Worm (Caenorhabditis elegans) whole organism, L3 larva: Measurements from ENCODE around the gene Y41E3.19.

ENCODE experiments used
- ZK546.5 ChIP-seq: sonication (generic microtip); optimal IDR thresholded peaks from 2 replicates; lab custom pipeline; 2017; ENCODE audit warnings: missing biosample characterization, missing genetic modification characterization
- ceh-28 ChIP-seq: fragments of 150-350 bp; optimal IDR thresholded peaks from 2 replicates; lab custom pipeline; 2014; ENCODE audit warnings: missing biosample characterization, missing genetic modification reagents, missing genetic modification characterization
- egl-5 ChIP-seq: fragments of 150-350 bp; optimal IDR thresholded peaks from 2 replicates; lab custom pipeline; 2017; ENCODE audit warnings: missing biosample characterization, missing genetic modification reagents, missing genetic modification characterization, inconsistent platforms
- nhr-76 ChIP-seq: fragments of 150-350 bp; sonication (generic microtip); optimal IDR thresholded peaks from 5 replicates; lab custom pipeline; 2014; ENCODE audit warnings: missing biosample characterization, missing genetic modification characterization
- skn-1 ChIP-seq: fragments of 150-350 bp; optimal IDR thresholded peaks from 2 replicates; lab custom pipeline; 2014; ENCODE audit warnings: missing biosample characterization, missing genetic modification characterization
- snpc-4 ChIP-seq: fragments of 150-350 bp; optimal IDR thresholded peaks from 2 replicates; lab custom pipeline; 2014; ENCODE audit warnings: missing biosample characterization, missing genetic modification characterization
- ztf-4 ChIP-seq: fragments of 150-350 bp; optimal IDR thresholded peaks from 2 replicates; lab custom pipeline; 2014; ENCODE audit warnings: missing biosample characterization, missing genetic modification characterization

DNA sequence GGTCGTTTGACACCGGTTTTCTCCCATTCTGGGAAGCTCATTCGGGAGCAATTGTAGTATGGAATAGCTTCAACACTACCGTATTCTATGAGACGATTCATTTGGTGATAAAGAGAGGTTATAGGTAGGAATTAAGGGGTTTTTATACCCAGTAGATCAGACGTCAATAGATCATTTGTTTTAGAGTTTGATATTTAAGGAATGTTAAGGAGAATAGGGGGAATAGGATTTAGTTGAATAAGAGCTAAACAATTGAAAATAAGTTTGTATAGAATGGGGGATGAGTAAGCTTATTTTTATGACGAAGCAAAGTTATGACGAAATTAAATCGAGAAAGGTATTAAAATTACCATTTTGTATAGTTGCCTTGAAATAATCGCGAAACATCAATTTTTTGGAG is 2.7 kb upstream of the Y41E3.19 start, which contains the start of gene srt-47:
- TF ChIP-seq ceh-28, result no peak
- no peak for TF ChIP-seq snpc-4 (tag; lab: Kevin White, UChicago)
- TF ChIP-seq skn-1, result no peak
- TF ChIP-seq ZK546.5 (tag; lab: Kevin White, UChicago), result no peak
- no peak for TF ChIP-seq nhr-76 (tag; lab: Kevin White, UChicago)
- TF ChIP-seq ztf-4 (tag; lab: Kevin White, UChicago), result no peak
- TF ChIP-seq egl-5 (tag; lab: Kevin White, UChicago), result no peak
